Fruit fly (Drosophila melanogaster): Measurements from ENCODE around the gene pasha.

- TF ChIP-seq fu2 (GFP tag; optimal IDR thresholded peaks at IDR 0.05) (no peak), CG32767 (GFP tag; IDR thresholded peaks at IDR 0.05) (no peak), eyg (GFP tag; optimal IDR thresholded peaks at IDR 0.05) (no peak), prd (optimal IDR thresholded peaks at IDR 0.05) (no peak), prd (GFP tag; IDR thresholded peaks at IDR 0.05) (no peak), E2f1 (GFP tag; IDR thresholded peaks at IDR 0.05) (no peak), cato (GFP tag; optimal IDR thresholded peaks at IDR 0.05; ENCODE audit: borderline replicate concordance) (no peak)
Observed at dm6 chr3R:31621814-31622213, 4.0 kb downstream of the pasha start, which contains the start of gene kek6.

All from whole organism, embryonic.